Comparison of ENCODE assay signal across 4 worm cellular contexts in genomic region chrII:650321-651005, ce11.
A peak's percentile ranks its signal among the peaks of the same experiment; 100 is the strongest.
TF ChIP-seq lines count a peak whose summit lies in the region.

TSS of gene K07E8.7 (minus strand) at chrII:650367.
TSS of gene frpr-14 (plus strand) at chrII:650955.

TF ChIP-seq in whole organism, L2 larva, 48 proteins besides CTCF, POLR2A, EP300 and RAD21:
- TF ChIP-seq sma-3 (GFP tag; optimal IDR thresholded peaks at IDR 0.05; lab: Kevin White, UChicago) (no peak), ama-1 (optimal IDR thresholded peaks at IDR 0.05; lab: Kevin White, UChicago) (no peak), F13H6.1 (tag; optimal IDR thresholded peaks at IDR 0.05; lab: Kevin White, UChicago) (no peak), nhr-129 (tag; optimal IDR thresholded peaks at IDR 0.05; lab: Kevin White, UChicago) (peak; percentile 10), nhr-10 (tag; optimal IDR thresholded peaks at IDR 0.05; lab: Kevin White, UChicago) (no peak), mbf-1 (tag; optimal IDR thresholded peaks at IDR 0.05; lab: Kevin White, UChicago) (no peak), ceh-82 (tag; optimal IDR thresholded peaks at IDR 0.05; lab: Kevin White, UChicago) (no peak), fos-1 (tag; optimal IDR thresholded peaks at IDR 0.05; lab: Kevin White, UChicago) (peak; percentile 7), egl-27 (tag; optimal IDR thresholded peaks at IDR 0.05; lab: Kevin White, UChicago) (no peak), gmeb-1 (tag; optimal IDR thresholded peaks at IDR 0.05; lab: Kevin White, UChicago) (peak; percentile 31), skn-1 (tag; optimal IDR thresholded peaks at IDR 0.05; lab: Kevin White, UChicago) (no peak), unc-55 (GFP tag; optimal IDR thresholded peaks at IDR 0.05; lab: Kevin White, UChicago) (peak; percentile 58), nhr-6 (tag; optimal IDR thresholded peaks at IDR 0.05; lab: Kevin White, UChicago) (no peak), lsy-2 (tag; optimal IDR thresholded peaks at IDR 0.05; lab: Kevin White, UChicago) (peak in 1 of 2 experiments; percentile 67)
TF ChIP-seq in whole organism, L2 larva: peak in this region for 5.

TF ChIP-seq in whole organism, L4 larva, 104 proteins besides CTCF, POLR2A, EP300 and RAD21:
- TF ChIP-seq lin-38 (GFP tag; IDR thresholded peaks at IDR 0.05; lab: Robert Waterston, UW) (peak; percentile 46), fos-1 (tag; optimal IDR thresholded peaks at IDR 0.05; lab: Kevin White, UChicago) (no peak), cey-2 (tag; optimal IDR thresholded peaks at IDR 0.05; lab: Kevin White, UChicago; ENCODE audit: borderline replicate concordance, insufficient read depth) (no peak), aha-1 (tag; lab: Kevin White, UChicago) (peak; percentile 24), tag-97 (GFP tag; IDR thresholded peaks at IDR 0.05; lab: Robert Waterston, UW) (no peak), aly-2 (tag; optimal IDR thresholded peaks at IDR 0.05; lab: Kevin White, UChicago) (no peak), mes-2 (tag; optimal IDR thresholded peaks at IDR 0.05; lab: Kevin White, UChicago; ENCODE audit: poor library complexity, severe bottlenecking) (peak; percentile 32)

TF ChIP-seq in whole organism, late embryonic, 69 proteins besides CTCF, POLR2A, EP300 and RAD21:
- TF ChIP-seq sox-2 (GFP tag; IDR thresholded peaks at IDR 0.05; lab: Robert Waterston, UW), result no peak
- no peak for TF ChIP-seq che-1 (tag; optimal IDR thresholded peaks at IDR 0.05; lab: Kevin White, UChicago)
- no peak for TF ChIP-seq odd-2 (tag; optimal IDR thresholded peaks at IDR 0.05; lab: Kevin White, UChicago)
- no peak for TF ChIP-seq tbx-2 (tag; optimal IDR thresholded peaks at IDR 0.05; lab: Kevin White, UChicago)
- no peak for TF ChIP-seq K09A11.1 (tag; optimal IDR thresholded peaks at IDR 0.05; lab: Kevin White, UChicago; ENCODE audit: insufficient read depth)
- no peak for TF ChIP-seq pax-1 (tag; optimal IDR thresholded peaks at IDR 0.05; lab: Kevin White, UChicago)
- TF ChIP-seq gmeb-2 (tag; optimal IDR thresholded peaks at IDR 0.05; lab: Kevin White, UChicago), result no peak
- TF ChIP-seq unc-42 (tag; optimal IDR thresholded peaks at IDR 0.05; lab: Kevin White, UChicago), result peak; percentile 27
- no peak for TF ChIP-seq npax-4 (tag; optimal IDR thresholded peaks at IDR 0.05; lab: Kevin White, UChicago)

TF ChIP-seq in whole organism, mixed stage, embryonic, 35 proteins besides CTCF, POLR2A, EP300 and RAD21:
- no peak for TF ChIP-seq ham-2 (GFP tag; optimal IDR thresholded peaks at IDR 0.05; lab: Kevin White, UChicago)
- no peak for TF ChIP-seq snpc-4 (tag; optimal IDR thresholded peaks at IDR 0.05; lab: Kevin White, UChicago)
- no peak for TF ChIP-seq hlh-1 (tag; optimal IDR thresholded peaks at IDR 0.05; lab: Kevin White, UChicago)
- TF ChIP-seq flh-1 (GFP tag; optimal IDR thresholded peaks at IDR 0.05; lab: Kevin White, UChicago), result no peak
- TF ChIP-seq drap-1 (GFP tag; optimal IDR thresholded peaks at IDR 0.05; lab: Kevin White, UChicago), result no peak
- no peak for TF ChIP-seq nhr-12 (tag; optimal IDR thresholded peaks at IDR 0.05; lab: Kevin White, UChicago)
- TF ChIP-seq bed-3 (GFP tag; optimal IDR thresholded peaks at IDR 0.05; lab: Kevin White, UChicago), result no peak
- TF ChIP-seq mep-1 (tag; optimal IDR thresholded peaks at IDR 0.05; lab: Kevin White, UChicago), result no peak
- TF ChIP-seq ces-1 (GFP tag; optimal IDR thresholded peaks at IDR 0.05; lab: Kevin White, UChicago), result peak; percentile 33
- no peak for TF ChIP-seq zip-8 (tag; optimal IDR thresholded peaks at IDR 0.05; lab: Kevin White, UChicago)
- TF ChIP-seq blmp-1 (tag; optimal IDR thresholded peaks at IDR 0.05; lab: Kevin White, UChicago), result no peak
- peak; percentile 28 for TF ChIP-seq lsy-2 (tag; optimal IDR thresholded peaks at IDR 0.05; lab: Kevin White, UChicago)
